Worm (Caenorhabditis elegans): Measurements from ENCODE around the gene mec-9.

DNA sequence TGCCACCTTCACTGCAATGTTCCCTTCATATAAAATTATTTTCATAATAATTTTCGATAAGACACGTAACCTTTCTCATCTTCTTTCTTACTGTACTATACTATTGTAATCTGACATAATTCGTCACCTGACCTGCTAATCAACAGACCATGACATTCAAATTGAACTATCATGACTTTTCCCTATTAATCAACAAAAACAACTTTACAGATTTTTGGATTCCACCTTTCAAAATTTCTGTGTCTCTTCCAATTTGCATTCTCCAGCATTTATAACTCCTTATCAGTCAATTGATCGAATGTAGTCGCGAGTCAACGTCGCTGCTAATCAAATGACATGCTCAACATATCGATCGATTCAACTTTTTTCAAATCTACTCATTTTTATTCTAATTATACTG is 25.3 kb downstream of the mec-9 start, which contains the start of gene fshr-1:
- TF ChIP-seq ztf-11 (tag; optimal IDR thresholded peaks at IDR 0.05) (no peak), ztf-4 (tag; optimal IDR thresholded peaks at IDR 0.05) (no peak), unc-62 (GFP tag; optimal IDR thresholded peaks at IDR 0.05) (no peak)
